Fruit fly (Drosophila melanogaster) whole organism, wandering third instar larva: ENCODE measurements around the gene CG15014.

Source experiments
- Abd-B ChIP-seq: fragments of >200 bp; optimal IDR thresholded peaks from 2 replicates; lab custom pipeline; 2017; ENCODE audit warnings: missing biosample characterization, missing genetic modification characterization
- CG32264 ChIP-seq: fragments of 200-800 bp; sonication (Bioruptor generic); optimal IDR thresholded peaks from 2 replicates; lab custom pipeline; 2016; ENCODE audit warnings: missing biosample characterization, missing genetic modification characterization
- CG9705 ChIP-seq: fragments of 200-800 bp; sonication (Bioruptor generic); optimal IDR thresholded peaks from 2 replicates; lab custom pipeline; 2018; ENCODE audit warnings: missing biosample characterization, mild to moderate bottlenecking, missing genetic modification characterization
- CrebA ChIP-seq: fragments of 200-800 bp; sonication (Bioruptor generic); optimal IDR thresholded peaks from 2 replicates; lab custom pipeline; 2016; ENCODE audit warnings: missing biosample characterization, mild to moderate bottlenecking, missing genetic modification characterization, borderline replicate concordance
- Dfd ChIP-seq: fragments of >200 bp; optimal IDR thresholded peaks from 2 replicates; lab custom pipeline; 2017; ENCODE audit warnings: missing biosample characterization, missing genetic modification characterization
- Dif ChIP-seq: fragments of 200-275, 200-300 bp; sonication (Bioruptor generic); optimal IDR thresholded peaks from 2 replicates; lab custom pipeline; 2018; ENCODE audit warnings: missing biosample characterization, missing genetic modification characterization; ENCODE audit not compliant: partially characterized antibody
- GATAd ChIP-seq: sonication (Bioruptor generic); optimal IDR thresholded peaks from 2 replicates; lab custom pipeline; 2016; ENCODE audit warnings: missing biosample characterization, missing genetic modification characterization
- HLH106 ChIP-seq: fragments of 200-800 bp; optimal IDR thresholded peaks from 3 replicates; lab custom pipeline; 2019; ENCODE audit warnings: missing biosample characterization, mild to moderate bottlenecking, missing genetic modification characterization, moderate library complexity
- Hnf4 ChIP-seq: fragments of 200-800 bp; sonication (Bioruptor generic); optimal IDR thresholded peaks from 2 replicates; lab custom pipeline; 2016; ENCODE audit warnings: missing biosample characterization, mild to moderate bottlenecking, missing genetic modification characterization
- Hr78 ChIP-seq: fragments of >200 bp; optimal IDR thresholded peaks from 2 replicates; lab custom pipeline; 2017; ENCODE audit warnings: missing biosample characterization, missing genetic modification characterization
- Hr83 ChIP-seq: fragments of 200-300 bp; sonication (Bioruptor generic); optimal IDR thresholded peaks from 2 replicates; lab custom pipeline; 2016; ENCODE audit warnings: missing biosample characterization, mild to moderate bottlenecking, missing genetic modification characterization, moderate library complexity; ENCODE audit not compliant: poor library complexity, severe bottlenecking
- Jra ChIP-seq: sonication (Bioruptor generic); optimal IDR thresholded peaks from 2 replicates; lab custom pipeline; 2016; ENCODE audit warnings: missing biosample characterization, missing genetic modification characterization
- Mio ChIP-seq: sonication (Bioruptor generic); optimal IDR thresholded peaks from 2 replicates; lab custom pipeline; 2016; ENCODE audit warnings: missing biosample characterization, missing genetic modification characterization
- Myc ChIP-seq: fragments of >200 bp; optimal IDR thresholded peaks from 2 replicates; lab custom pipeline; 2017
- N ChIP-seq: fragments of >200 bp; optimal IDR thresholded peaks from 2 replicates; lab custom pipeline; 2018; ENCODE audit warnings: missing biosample characterization, missing external identifiers, missing genetic modification characterization
- OdsH ChIP-seq: fragments of 200-800 bp; sonication (Bioruptor generic); optimal IDR thresholded peaks from 2 replicates; lab custom pipeline; 2016; ENCODE audit warnings: missing biosample characterization, mild to moderate bottlenecking, missing genetic modification characterization
- Rel ChIP-seq, 2 experiments: fragments of 200-800 bp; sonication (Bioruptor generic) in 1 of 2; optimal IDR thresholded peaks; 2 replicates in 1 of 2; 3 replicates in 1 of 2; lab custom pipeline; 2016 to 2019; ENCODE audit warnings: mild to moderate bottlenecking in 2 of 2, missing biosample characterization in 2 of 2, missing genetic modification characterization in 2 of 2, moderate library complexity in 1 of 2
- Sp1 ChIP-seq: fragments of 200-800 bp; sonication (Bioruptor generic); optimal IDR thresholded peaks from 3 replicates; lab custom pipeline; 2019; ENCODE audit warnings: missing biosample characterization, mild to moderate bottlenecking, missing genetic modification characterization, moderate library complexity
- Vsx2 ChIP-seq: fragments of 200-300, 225-300 bp; sonication (Bioruptor generic); optimal IDR thresholded peaks from 2 replicates; lab custom pipeline; 2018; ENCODE audit warnings: missing biosample characterization, missing genetic modification characterization; ENCODE audit not compliant: partially characterized antibody
- br ChIP-seq: fragments of 200-800 bp; sonication (Bioruptor generic); optimal IDR thresholded peaks from 2 replicates; lab custom pipeline; 2016; ENCODE audit warnings: missing biosample characterization, missing genetic modification characterization
- brk ChIP-seq: fragments of 200-800 bp; sonication (Bioruptor generic); optimal IDR thresholded peaks from 2 replicates; lab custom pipeline; 2016; ENCODE audit warnings: missing biosample characterization, mild to moderate bottlenecking, missing genetic modification characterization
- dl ChIP-seq, 2 experiments: fragments of 175-275, 200-275 bp in 1 of 2; fragments of 200-275 bp in 1 of 2; sonication (Bioruptor generic); optimal IDR thresholded peaks; lab custom pipeline; 2018; ENCODE audit warnings: mild to moderate bottlenecking in 2 of 2, missing biosample characterization in 2 of 2, missing genetic modification characterization in 2 of 2, moderate library complexity in 2 of 2; ENCODE audit not compliant: partially characterized antibody in 2 of 2, insufficient read depth in 1 of 2
- dmrt93B ChIP-seq: fragments of 200-800 bp; sonication (Bioruptor generic); optimal IDR thresholded peaks from 2 replicates; lab custom pipeline; 2018; ENCODE audit warnings: missing biosample characterization, mild to moderate bottlenecking, missing genetic modification characterization
- dsf ChIP-seq: sonication (Bioruptor generic); optimal IDR thresholded peaks from 2 replicates; lab custom pipeline; 2016; ENCODE audit warnings: missing biosample characterization, missing genetic modification characterization, borderline replicate concordance
- ey ChIP-seq: fragments of 200-800 bp; sonication (Bioruptor generic); optimal IDR thresholded peaks from 2 replicates; lab custom pipeline; 2016; ENCODE audit warnings: missing biosample characterization, missing genetic modification characterization
- foxo ChIP-seq, 2 experiments: fragments of 200-800 bp; sonication (Bioruptor generic); optimal IDR thresholded peaks; 2 replicates in 1 of 2; 3 replicates in 1 of 2; lab custom pipeline; 2016 to 2017; ENCODE audit warnings: missing biosample characterization in 2 of 2, missing genetic modification characterization in 2 of 2
- fru ChIP-seq: fragments of 200-800 bp; sonication (Bioruptor generic); optimal IDR thresholded peaks from 3 replicates; lab custom pipeline; 2016; ENCODE audit warnings: missing biosample characterization, mild to moderate bottlenecking, missing genetic modification characterization
- h ChIP-seq: fragments of 200-800 bp; sonication (Bioruptor generic); optimal IDR thresholded peaks from 3 replicates; lab custom pipeline; 2016; ENCODE audit warnings: missing biosample characterization, mild to moderate bottlenecking, missing genetic modification characterization
- jim ChIP-seq: fragments of 175-275, 200-325 bp; sonication (Bioruptor generic); optimal IDR thresholded peaks from 2 replicates; lab custom pipeline; 2016; ENCODE audit warnings: missing biosample characterization, mild to moderate bottlenecking, missing genetic modification characterization
- lola ChIP-seq: fragments of >200 bp; optimal IDR thresholded peaks from 2 replicates; lab custom pipeline; 2017; ENCODE audit warnings: missing biosample characterization, missing genetic modification characterization
- pan ChIP-seq: fragments of >200 bp; optimal IDR thresholded peaks from 2 replicates; lab custom pipeline; 2017
- psq ChIP-seq: fragments of 200-800 bp; sonication (Bioruptor generic); optimal IDR thresholded peaks from 3 replicates; lab custom pipeline; 2017; ENCODE audit warnings: missing biosample characterization, mild to moderate bottlenecking, missing genetic modification characterization, moderate library complexity
- rgr ChIP-seq: fragments of 200-800 bp; sonication (Bioruptor generic); optimal IDR thresholded peaks from 3 replicates; lab custom pipeline; 2016; ENCODE audit warnings: missing biosample characterization, mild to moderate bottlenecking, missing genetic modification characterization
- sage ChIP-seq: fragments of 200-800 bp; sonication (Bioruptor generic); optimal IDR thresholded peaks from 2 replicates; lab custom pipeline; 2016; ENCODE audit warnings: missing biosample characterization, mild to moderate bottlenecking, missing genetic modification characterization
- sv ChIP-seq: fragments of 200-800 bp; sonication (Bioruptor generic); optimal IDR thresholded peaks from 3 replicates; lab custom pipeline; 2016; ENCODE audit warnings: missing biosample characterization, missing genetic modification characterization
- tai ChIP-seq: sonication (Bioruptor generic); optimal IDR thresholded peaks from 2 replicates; lab custom pipeline; 2016; ENCODE audit warnings: missing biosample characterization, missing genetic modification characterization
- usp ChIP-seq: fragments of >200 bp; optimal IDR thresholded peaks from 2 replicates; lab custom pipeline; 2017; ENCODE audit warnings: missing biosample characterization, missing genetic modification characterization
- woc ChIP-seq: sonication (Bioruptor generic); optimal IDR thresholded peaks from 2 replicates; lab custom pipeline; 2016; ENCODE audit warnings: missing biosample characterization, mild to moderate bottlenecking, missing genetic modification characterization

CG15014 gene

DNA sequence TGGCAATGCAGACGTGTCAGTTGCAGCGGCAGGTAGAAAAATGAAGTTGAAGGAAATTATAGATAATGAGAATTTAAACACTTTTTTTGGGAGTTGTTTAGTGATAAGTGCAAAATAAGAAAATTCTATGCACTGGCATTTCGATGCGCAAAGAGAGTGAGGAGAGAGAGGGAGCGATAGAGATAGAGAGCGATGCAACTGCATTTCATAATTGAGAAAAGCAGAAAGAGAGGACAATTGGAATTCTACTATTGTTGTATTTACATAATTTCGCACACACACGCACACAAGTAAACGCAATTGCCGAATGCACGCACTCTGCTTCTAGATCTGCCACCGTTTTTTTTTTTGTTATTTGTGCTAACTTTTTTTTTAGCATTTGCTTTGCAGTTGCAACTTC is 41.4 kb upstream of the CG15014 start:
- no peak for TF ChIP-seq foxo (GFP tag; optimal IDR thresholded peaks at IDR 0.05; lab: Kevin White, UChicago)
- TF ChIP-seq woc (GFP tag; lab: Kevin White, UChicago) = no peak
- no peak for TF ChIP-seq Mio (GFP tag; lab: Kevin White, UChicago)
- TF ChIP-seq dl (GFP tag; optimal IDR thresholded peaks at IDR 0.05; lab: Kevin White, UChicago; ENCODE audit: insufficient read depth in 1 of 2, partially characterized antibody in 2 of 2) = no peak
- TF ChIP-seq HLH106 (tag; lab: Kevin White, UChicago) = no peak
- TF ChIP-seq Myc (lab: Kevin White, UChicago) = no peak
- no peak for TF ChIP-seq Rel (GFP tag; optimal IDR thresholded peaks at IDR 0.05; lab: Kevin White, UChicago)
- no peak for TF ChIP-seq Rel (tag; optimal IDR thresholded peaks at IDR 0.05; lab: Kevin White, UChicago)
- TF ChIP-seq, all 38 proteins: peak for 0

DNA sequence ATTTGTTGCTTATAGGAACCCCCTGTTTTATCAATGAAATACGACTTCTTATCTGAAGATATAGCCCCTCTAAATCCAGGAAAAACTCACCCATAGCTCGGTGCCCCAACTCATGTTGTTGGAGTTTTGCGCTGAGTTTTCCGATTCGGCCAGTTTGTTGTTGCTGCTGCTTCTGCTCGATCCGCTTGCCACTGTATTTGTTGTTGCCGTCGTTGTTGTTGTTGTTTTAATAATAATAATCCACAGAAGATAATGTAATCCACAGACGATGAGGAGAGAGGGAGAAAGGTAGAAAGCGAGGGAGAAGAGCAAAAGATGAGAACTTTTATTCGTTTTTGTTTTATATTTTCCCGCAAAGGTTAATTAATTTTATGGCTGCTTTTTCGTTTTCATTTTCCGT is 40.9 kb upstream of the CG15014 start:
- TF ChIP-seq Myc (lab: Kevin White, UChicago) (no peak), ey (GFP tag; lab: Kevin White, UChicago) (no peak), Mio (GFP tag; lab: Kevin White, UChicago) (no peak)

DNA sequence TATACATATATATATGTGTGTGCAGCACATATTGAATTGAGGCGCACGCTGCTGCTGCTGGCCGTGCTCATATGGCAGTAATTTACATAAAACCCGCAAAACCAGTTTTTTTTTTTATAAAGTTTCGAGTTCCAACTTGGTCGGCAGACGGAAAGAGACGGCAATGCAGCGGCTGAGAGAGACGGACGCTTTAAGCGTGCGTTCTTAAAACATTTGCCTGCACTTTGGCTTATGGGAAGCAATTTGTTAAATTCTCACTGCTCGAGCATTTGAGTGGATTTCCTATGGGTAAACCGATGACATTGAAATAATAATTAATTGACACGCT is 38.3 kb upstream of the CG15014 start:
- TF ChIP-seq Dif = peak; percentile 35
- no peak for TF ChIP-seq br (GFP tag; lab: Kevin White, UChicago)
- TF ChIP-seq dmrt93B (GFP tag; lab: Kevin White, UChicago) = no peak
- TF ChIP-seq brk (GFP tag; lab: Kevin White, UChicago) = peak; percentile 3
- TF ChIP-seq OdsH = no peak
- TF ChIP-seq Vsx2 (GFP tag; lab: Kevin White, UChicago) = peak; percentile 53
- TF ChIP-seq jim (GFP tag; lab: Kevin White, UChicago) = no peak
- TF ChIP-seq usp (GFP tag; lab: Kevin White, UChicago) = no peak
- TF ChIP-seq Hr83 (GFP tag; lab: Kevin White, UChicago) = no peak
- no peak for TF ChIP-seq CG9705
- TF ChIP-seq h = peak; percentile 45
- TF ChIP-seq N (GFP tag; lab: Kevin White, UChicago) = no peak
- TF ChIP-seq sage = peak; percentile 7
- no peak for TF ChIP-seq Abd-B (GFP tag; lab: Kevin White, UChicago)
- no peak for TF ChIP-seq HLH106 (tag; lab: Kevin White, UChicago)
- TF ChIP-seq lola = no peak
- TF ChIP-seq pan (lab: Kevin White, UChicago) = no peak
- no peak for TF ChIP-seq sv (GFP tag; lab: Kevin White, UChicago)
- no peak for TF ChIP-seq rgr (GFP tag; lab: Kevin White, UChicago)
- no peak for TF ChIP-seq Sp1
- TF ChIP-seq Hnf4 (GFP tag; lab: Kevin White, UChicago) = no peak
- TF ChIP-seq Myc (lab: Kevin White, UChicago) = no peak
- TF ChIP-seq tai (GFP tag; lab: Kevin White, UChicago) = no peak
- TF ChIP-seq GATAd (GFP tag; lab: Kevin White, UChicago) = no peak
- no peak for TF ChIP-seq Rel (GFP tag; optimal IDR thresholded peaks at IDR 0.05; lab: Kevin White, UChicago)
- no peak for TF ChIP-seq Rel (tag; optimal IDR thresholded peaks at IDR 0.05; lab: Kevin White, UChicago)
- TF ChIP-seq Jra (GFP tag; lab: Kevin White, UChicago) = no peak
- no peak for TF ChIP-seq fru (GFP tag; lab: Kevin White, UChicago)
- no peak for TF ChIP-seq CG32264 (GFP tag; lab: Kevin White, UChicago)
- no peak for TF ChIP-seq ey (GFP tag; lab: Kevin White, UChicago)
- TF ChIP-seq Mio (GFP tag; lab: Kevin White, UChicago) = no peak
- TF ChIP-seq Dfd (GFP tag; lab: Kevin White, UChicago) = no peak
- TF ChIP-seq dsf (GFP tag; lab: Kevin White, UChicago) = no peak
- no peak for TF ChIP-seq psq (GFP tag; lab: Kevin White, UChicago)
- TF ChIP-seq woc (GFP tag; lab: Kevin White, UChicago) = no peak
- no peak for TF ChIP-seq foxo (GFP tag; optimal IDR thresholded peaks at IDR 0.05; lab: Kevin White, UChicago)
- TF ChIP-seq dl (GFP tag; optimal IDR thresholded peaks at IDR 0.05; lab: Kevin White, UChicago; ENCODE audit: insufficient read depth in 1 of 2, partially characterized antibody in 2 of 2) = no peak
- TF ChIP-seq CrebA (GFP tag; lab: Kevin White, UChicago) = peak; percentile 50
- TF ChIP-seq Hr78 (GFP tag; lab: Kevin White, UChicago) = no peak
